Worm (Caenorhabditis elegans): ENCODE data around the gene C10A4.7.

C10A4.7 gene

DNA sequence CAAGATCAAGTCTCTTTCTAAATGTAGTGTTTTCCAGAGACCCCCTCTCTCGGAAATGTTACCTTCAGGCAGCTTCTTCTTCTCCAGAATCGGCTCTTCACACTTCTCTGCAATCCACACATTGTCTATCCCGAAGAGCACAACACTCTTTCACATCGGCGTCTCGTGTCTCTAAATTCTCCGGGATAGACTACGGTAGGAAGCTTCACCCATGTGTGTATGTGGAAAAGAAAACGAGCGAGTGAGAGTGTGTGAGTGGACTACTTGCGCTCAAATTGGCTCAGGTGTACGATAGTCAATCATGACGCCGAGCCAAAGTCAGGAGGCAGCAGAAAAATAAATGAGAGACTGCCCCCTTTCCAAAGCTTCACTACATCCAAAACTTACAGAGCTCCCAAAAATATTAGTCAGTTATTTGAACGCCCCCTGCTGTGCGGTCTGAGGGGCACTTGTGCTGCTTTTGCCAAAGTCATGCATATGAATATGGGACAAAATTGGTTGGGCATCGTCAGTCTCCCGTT lies 41.9 kb upstream of the C10A4.7 start:
- no peak for TF ChIP-seq unc-62 (GFP tag; optimal IDR thresholded peaks at IDR 0.05 in 1 of 2)
- no peak for TF ChIP-seq unc-62 (tag; optimal IDR thresholded peaks at IDR 0.05)
- TF ChIP-seq dmd-6 (GFP tag; IDR thresholded peaks at IDR 0.05): no peak
- no peak for TF ChIP-seq daf-8 (GFP tag; IDR thresholded peaks at IDR 0.05)
- TF ChIP-seq lsy-2 (tag; optimal IDR thresholded peaks at IDR 0.05): peak in 1 of 2 experiments; percentile 30
- TF ChIP-seq jun-1 (tag; optimal IDR thresholded peaks at IDR 0.05): no peak
- no peak for TF ChIP-seq ceh-20 (GFP tag; IDR thresholded peaks at IDR 0.05)
- TF ChIP-seq hif-1 (tag; optimal IDR thresholded peaks at IDR 0.05): no peak
- no peak for TF ChIP-seq ctbp-1 (GFP tag; IDR thresholded peaks at IDR 0.05)
- no peak for TF ChIP-seq mes-2 (tag; optimal IDR thresholded peaks at IDR 0.05; ENCODE audit: poor library complexity, severe bottlenecking)
- no peak for TF ChIP-seq ztf-7 (tag; optimal IDR thresholded peaks at IDR 0.05)
- peak; percentile 91 for TF ChIP-seq aha-1 (tag)
- peak; percentile 65 for TF ChIP-seq fkh-10 (GFP tag; optimal IDR thresholded peaks at IDR 0.05)
- TF ChIP-seq ceh-32 (tag; optimal IDR thresholded peaks at IDR 0.05; ENCODE audit: poor library complexity): no peak
- TF ChIP-seq zfp-3 (GFP tag; conservative IDR thresholded peaks at IDR 0.05): no peak
- no peak for TF ChIP-seq T20F7.1 (GFP tag; optimal IDR thresholded peaks at IDR 0.05)
- TF ChIP-seq lin-13 (GFP tag; optimal IDR thresholded peaks at IDR 0.05): no peak
- no peak for TF ChIP-seq gei-8 (GFP tag; optimal IDR thresholded peaks at IDR 0.05)

DNA sequence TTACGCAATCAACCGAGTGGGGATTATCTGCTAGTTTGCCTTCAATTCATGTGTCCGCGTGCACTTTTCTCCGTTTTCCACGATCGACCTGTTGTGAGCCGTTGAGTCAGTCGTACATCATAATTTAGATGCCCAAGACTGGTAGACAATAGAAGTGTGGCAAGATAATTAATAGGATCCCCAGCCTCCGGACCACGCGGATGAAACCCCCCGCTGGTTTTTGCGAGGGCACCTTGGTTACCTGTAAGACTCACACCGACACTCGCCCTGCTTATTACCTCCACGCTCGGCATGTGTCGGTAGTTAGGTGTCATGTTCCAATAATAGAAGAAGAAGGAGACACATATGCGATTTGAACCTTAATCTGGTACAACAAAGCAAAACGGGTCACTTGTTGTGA lies 40.6 kb upstream of the C10A4.7 start:
- TF ChIP-seq pqm-1 (tag; optimal IDR thresholded peaks at IDR 0.05): no peak
- no peak for TF ChIP-seq tag-97 (GFP tag; IDR thresholded peaks at IDR 0.05)
- TF ChIP-seq dmd-6 (GFP tag; IDR thresholded peaks at IDR 0.05): no peak
- TF ChIP-seq fkh-10 (GFP tag; optimal IDR thresholded peaks at IDR 0.05): no peak
- no peak for TF ChIP-seq nhr-11 (tag; optimal IDR thresholded peaks at IDR 0.05)
- no peak for TF ChIP-seq mes-2 (tag; optimal IDR thresholded peaks at IDR 0.05; ENCODE audit: poor library complexity, severe bottlenecking)

DNA sequence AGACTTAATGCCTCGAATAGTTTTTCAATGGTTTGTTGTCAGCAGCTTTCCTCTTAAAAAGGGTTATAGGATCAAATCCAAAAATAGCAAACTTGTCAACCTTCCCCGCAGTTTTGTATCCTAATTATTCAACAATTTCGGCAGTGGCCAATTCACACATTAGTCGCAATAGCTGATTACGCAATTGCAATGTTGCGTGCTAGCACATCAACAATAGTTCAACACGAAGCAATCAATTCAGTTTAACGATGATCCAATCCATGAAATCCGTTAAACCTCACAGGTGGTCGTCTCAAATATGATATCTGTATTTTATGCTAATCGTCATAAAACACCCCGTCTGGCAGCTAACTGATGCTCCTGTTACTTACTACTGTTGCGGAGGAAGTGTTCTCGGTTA lies 37.3 kb upstream of the C10A4.7 start:
- TF ChIP-seq unc-62 (GFP tag; optimal IDR thresholded peaks at IDR 0.05 in 1 of 2): no peak
- no peak for TF ChIP-seq unc-62 (tag; optimal IDR thresholded peaks at IDR 0.05)
- TF ChIP-seq ztf-7 (tag; optimal IDR thresholded peaks at IDR 0.05): no peak
- TF ChIP-seq jun-1 (tag; optimal IDR thresholded peaks at IDR 0.05): no peak
- TF ChIP-seq pqm-1 (tag; optimal IDR thresholded peaks at IDR 0.05): no peak
- TF ChIP-seq Y105C5A.15 (GFP tag; IDR thresholded peaks at IDR 0.05): no peak
- no peak for TF ChIP-seq F26F4.8 (GFP tag; conservative IDR thresholded peaks at IDR 0.05)
- no peak for TF ChIP-seq daf-12 (tag; optimal IDR thresholded peaks at IDR 0.05)
- no peak for TF ChIP-seq ama-1 (optimal IDR thresholded peaks at IDR 0.05)

ce11 chrX:7447340-7447739 lies 32.0 kb upstream of the C10A4.7 start:
- no peak for TF ChIP-seq cey-2 (tag; optimal IDR thresholded peaks at IDR 0.05; ENCODE audit: borderline replicate concordance, insufficient read depth)
- TF ChIP-seq dve-1 (tag; optimal IDR thresholded peaks at IDR 0.05; ENCODE audit: insufficient read depth): no peak
- no peak for TF ChIP-seq mep-1 (tag; optimal IDR thresholded peaks at IDR 0.05)
- TF ChIP-seq duxl-1 (tag; optimal IDR thresholded peaks at IDR 0.05; ENCODE audit: poor library complexity): no peak
- no peak for TF ChIP-seq fkh-10 (GFP tag; optimal IDR thresholded peaks at IDR 0.05)
- no peak for TF ChIP-seq ctbp-1 (GFP tag; IDR thresholded peaks at IDR 0.05)
- no peak for TF ChIP-seq Y75B8A.6 (GFP tag; IDR thresholded peaks at IDR 0.05)
- no peak for TF ChIP-seq ama-1 (optimal IDR thresholded peaks at IDR 0.05)
- TF ChIP-seq D1046.2 (GFP tag; IDR thresholded peaks at IDR 0.05): no peak
- no peak for TF ChIP-seq lin-38 (GFP tag; IDR thresholded peaks at IDR 0.05)
- TF ChIP-seq F49E8.2 (tag; optimal IDR thresholded peaks at IDR 0.05; ENCODE audit: borderline replicate concordance): no peak
- no peak for TF ChIP-seq dmd-6 (GFP tag; IDR thresholded peaks at IDR 0.05)
- no peak for TF ChIP-seq daf-12 (tag; optimal IDR thresholded peaks at IDR 0.05)

- TF ChIP-seq nhr-28 (tag; optimal IDR thresholded peaks at IDR 0.05): peak; percentile 2
- TF ChIP-seq F26F4.8 (GFP tag; conservative IDR thresholded peaks at IDR 0.05): no peak
- no peak for TF ChIP-seq ceh-82 (tag; optimal IDR thresholded peaks at IDR 0.05)
- TF ChIP-seq lin-29 (GFP tag; IDR thresholded peaks at IDR 0.05): no peak
- no peak for TF ChIP-seq pha-4 (GFP tag; IDR thresholded peaks at IDR 0.05)
- no peak for TF ChIP-seq pha-4 (tag; optimal IDR thresholded peaks at IDR 0.05)
- no peak for TF ChIP-seq unc-62 (GFP tag; optimal IDR thresholded peaks at IDR 0.05 in 1 of 2)
- no peak for TF ChIP-seq unc-62 (tag; optimal IDR thresholded peaks at IDR 0.05)
- peak; percentile 97 for TF ChIP-seq mxl-2 (GFP tag; conservative IDR thresholded peaks at IDR 0.05)
- no peak for TF ChIP-seq D1046.2 (GFP tag; IDR thresholded peaks at IDR 0.05)
- no peak for TF ChIP-seq ZK337.2 (GFP tag; IDR thresholded peaks at IDR 0.05)
- no peak for TF ChIP-seq ZK546.5 (tag; optimal IDR thresholded peaks at IDR 0.05)
These were observed 31.2 kb upstream of the C10A4.7 start for ce11 chrX:7446485-7446884.

Data from whole organism, L4 larva.